Fruit fly (Drosophila melanogaster): ENCODE results near the gene RpS27A.
A peak's percentile ranks its signal among the peaks of the same experiment; 100 is the strongest.

DNA sequence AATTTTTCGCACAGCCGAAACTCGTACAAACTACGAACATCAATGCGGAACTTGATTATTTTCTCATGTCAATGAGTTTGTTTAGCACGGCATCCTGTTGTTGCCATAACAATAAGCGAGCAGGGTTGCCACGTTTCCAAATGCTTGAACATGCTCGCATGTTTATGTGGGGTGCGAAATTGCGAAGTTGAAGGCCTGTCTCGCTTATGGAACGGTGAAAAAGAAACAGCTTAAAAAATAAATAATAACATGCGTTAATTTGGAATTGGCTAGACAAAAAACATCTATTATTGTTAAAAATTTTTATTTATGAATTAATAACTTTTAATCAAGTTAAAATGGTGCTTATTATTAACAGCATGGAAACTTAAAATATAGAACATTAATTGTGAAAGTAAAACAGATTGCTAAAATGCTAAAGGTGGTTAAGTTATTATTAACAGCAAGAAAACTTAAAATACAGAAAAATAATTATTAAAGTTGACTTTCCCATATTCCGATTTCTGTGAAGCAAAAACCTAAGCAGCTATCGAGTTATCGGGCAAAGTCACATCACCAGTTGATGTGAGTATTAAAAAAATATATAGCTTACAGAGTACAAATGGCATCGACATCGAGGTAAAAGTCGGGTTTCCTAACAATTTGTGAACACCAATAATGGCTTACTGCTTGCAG lies 22.8 kb downstream of the RpS27A start, which contains the start of the genes Bug22 and TfIIB:
- peak; percentile 85 for TF ChIP-seq Max (GFP tag; optimal IDR thresholded peaks at IDR 0.05)
- no peak for TF ChIP-seq croc (GFP tag; conservative IDR thresholded peaks at IDR 0.05)
- TF ChIP-seq corto (GFP tag; optimal IDR thresholded peaks at IDR 0.05) = no peak
- no peak for TF ChIP-seq mld (GFP tag; IDR thresholded peaks at IDR 0.05; ENCODE audit: partially characterized antibody)
- TF ChIP-seq CG10366 (GFP tag; IDR thresholded peaks at IDR 0.05) = peak; percentile 74
- peak; percentile 71 for TF ChIP-seq CG14014 (GFP tag; IDR thresholded peaks at IDR 0.05)
